Fruit fly (Drosophila melanogaster) whole organism, embryonic: Measurements from ENCODE around the gene Baldspot.

Experiments used
- CG10366 ChIP-seq: fragments of 200-800 bp; sonication (Bioruptor generic); IDR thresholded peaks from 2 replicates; pipeline ENCODE4 v1.3.6; 2022; ENCODE audit warnings: missing biosample characterization, missing genetic modification characterization
- CG11085 ChIP-seq: fragments of 200-800 bp; sonication (Bioruptor generic); IDR thresholded peaks from 2 replicates; pipeline ENCODE4 v1.3.6; 2022; ENCODE audit warnings: missing biosample characterization, missing genetic modification characterization
- CG11247 ChIP-seq: fragments of 200-800 bp; sonication (Bioruptor generic); IDR thresholded peaks from 2 replicates; pipeline ENCODE4 v1.3.6; 2022; ENCODE audit warnings: missing biosample characterization, missing genetic modification characterization
- CG12391 ChIP-seq: fragments of 200-800 bp; sonication (Bioruptor generic); optimal IDR thresholded peaks from 3 replicates; lab custom pipeline; 2018; ENCODE audit warnings: missing biosample characterization, mild to moderate bottlenecking, missing genetic modification characterization, moderate library complexity
- CG13624 ChIP-seq: fragments of 200-800 bp; sonication (Bioruptor generic); optimal IDR thresholded peaks from 2 replicates; lab custom pipeline; 2016; ENCODE audit warnings: missing biosample characterization, missing genetic modification characterization
- CG13894 ChIP-seq: fragments of 200-800 bp; sonication (Bioruptor generic); optimal IDR thresholded peaks from 3 replicates; lab custom pipeline; 2018; ENCODE audit warnings: missing biosample characterization, mild to moderate bottlenecking, missing genetic modification characterization, moderate library complexity
- CG17568 ChIP-seq: fragments of 200-800 bp; sonication (Bioruptor generic); optimal IDR thresholded peaks from 2 replicates; lab custom pipeline; 2018; ENCODE audit warnings: missing biosample characterization, mild to moderate bottlenecking, missing genetic modification characterization, moderate library complexity
- CG2202 ChIP-seq: fragments of 200-800 bp; sonication (Bioruptor generic); optimal IDR thresholded peaks from 2 replicates; lab custom pipeline; 2018; ENCODE audit warnings: missing biosample characterization, mild to moderate bottlenecking, missing genetic modification characterization
- CG34224 ChIP-seq: fragments of 200-800 bp; sonication (Bioruptor generic); IDR thresholded peaks from 3 replicates; pipeline ENCODE4 v1.3.6; 2022; ENCODE audit warnings: missing biosample characterization, missing genetic modification characterization; ENCODE audit not compliant: partially characterized antibody
- CG5953 ChIP-seq: fragments of 200-800 bp; sonication (Bioruptor generic); IDR thresholded peaks from 2 replicates; pipeline ENCODE4 v1.3.6; 2022; ENCODE audit warnings: missing biosample characterization, missing genetic modification characterization
- CG7372 ChIP-seq: fragments of 200-800 bp; sonication (Bioruptor generic); IDR thresholded peaks from 2 replicates; pipeline ENCODE4 v1.3.6; 2022; ENCODE audit warnings: missing biosample characterization, missing genetic modification characterization
- CG7786 ChIP-seq: fragments of 200-800 bp; sonication (Bioruptor generic); optimal IDR thresholded peaks from 2 replicates; lab custom pipeline; 2016; ENCODE audit warnings: missing biosample characterization, missing genetic modification characterization
- CG9609 ChIP-seq: fragments of 200-800 bp; sonication (Bioruptor generic); optimal IDR thresholded peaks from 3 replicates; lab custom pipeline; 2016; ENCODE audit warnings: missing biosample characterization, missing genetic modification characterization
- Dek ChIP-seq: fragments of 200-800 bp; sonication (Bioruptor generic); optimal IDR thresholded peaks from 3 replicates; lab custom pipeline; 2019; ENCODE audit warnings: missing biosample characterization, mild to moderate bottlenecking, missing genetic modification characterization, moderate library complexity
- Eip74EF ChIP-seq, 2 experiments: fragments of 200-800 bp in 1 of 2; fragments of >200 bp in 1 of 2; sonication (Bioruptor generic) in 1 of 2; optimal IDR thresholded peaks; 2 replicates each; lab custom pipeline; 2017 to 2019; ENCODE audit warnings: missing biosample characterization in 2 of 2, missing genetic modification characterization in 2 of 2, mild to moderate bottlenecking in 1 of 2, moderate library complexity in 1 of 2
- Hey ChIP-seq: fragments of 200-800 bp; sonication (Bioruptor generic); optimal IDR thresholded peaks from 3 replicates; lab custom pipeline; 2018; ENCODE audit warnings: missing biosample characterization, mild to moderate bottlenecking, missing genetic modification characterization
- Hr51 ChIP-seq, 2 experiments: fragments of 200-800 bp; sonication (Bioruptor generic); optimal IDR thresholded peaks; 2 replicates in 1 of 2; 3 replicates in 1 of 2; lab custom pipeline; 2016 to 2018; ENCODE audit warnings: missing biosample characterization in 2 of 2, missing genetic modification characterization in 2 of 2, mild to moderate bottlenecking in 1 of 2, moderate library complexity in 1 of 2
- Hr78 ChIP-seq, 2 experiments: fragments of 200-800 bp in 1 of 2; fragments of >200 bp in 1 of 2; sonication (Bioruptor generic) in 1 of 2; optimal IDR thresholded peaks; 2 replicates each; lab custom pipeline; 2017 to 2019; ENCODE audit warnings: missing biosample characterization in 2 of 2, missing genetic modification characterization in 2 of 2, mild to moderate bottlenecking in 1 of 2, moderate library complexity in 1 of 2
- Mad ChIP-seq: fragments of 200-800 bp; sonication (Bioruptor generic); optimal IDR thresholded peaks from 2 replicates; lab custom pipeline; 2016; ENCODE audit warnings: missing biosample characterization, missing genetic modification characterization
- Nf-YC ChIP-seq: fragments of 200-800 bp; optimal IDR thresholded peaks from 3 replicates; lab custom pipeline; 2019; ENCODE audit warnings: missing biosample characterization, mild to moderate bottlenecking, missing genetic modification characterization, moderate library complexity
- Pdp1 ChIP-seq, 2 experiments: fragments of 200-800 bp; sonication (Bioruptor generic); optimal IDR thresholded peaks; 3 replicates each; lab custom pipeline; 2016; ENCODE audit warnings: missing biosample characterization in 2 of 2, missing genetic modification characterization in 2 of 2, mild to moderate bottlenecking in 1 of 2, moderate library complexity in 1 of 2
- Sox102F ChIP-seq: fragments of 200-800 bp; sonication (Bioruptor generic); optimal IDR thresholded peaks from 2 replicates; lab custom pipeline; 2018; ENCODE audit warnings: missing biosample characterization, mild to moderate bottlenecking, missing genetic modification characterization, moderate library complexity
- Ssrp ChIP-seq: fragments of 200-800 bp; sonication (Bioruptor generic); optimal IDR thresholded peaks from 2 replicates; lab custom pipeline; 2018; ENCODE audit warnings: missing biosample characterization, mild to moderate bottlenecking, missing genetic modification characterization, moderate library complexity
- abd-A ChIP-seq: fragments of 200-800 bp; sonication (Bioruptor generic); optimal IDR thresholded peaks from 3 replicates; lab custom pipeline; 2019; ENCODE audit warnings: missing biosample characterization, mild to moderate bottlenecking, missing genetic modification characterization, moderate library complexity
- bigmax ChIP-seq: fragments of 200-800 bp; sonication (Bioruptor generic); optimal IDR thresholded peaks from 2 replicates; lab custom pipeline; 2018; ENCODE audit warnings: missing biosample characterization, mild to moderate bottlenecking, missing genetic modification characterization
- btn ChIP-seq: fragments of 200-800 bp; sonication (Bioruptor generic); optimal IDR thresholded peaks from 2 replicates; lab custom pipeline; 2016; ENCODE audit warnings: missing biosample characterization, missing genetic modification characterization
- caup ChIP-seq: fragments of 200-800 bp; sonication (Bioruptor generic); optimal IDR thresholded peaks from 3 replicates; lab custom pipeline; 2017; ENCODE audit warnings: missing biosample characterization, mild to moderate bottlenecking, missing genetic modification characterization, moderate library complexity; ENCODE audit not compliant: severe bottlenecking
- cg ChIP-seq: fragments of 200-800 bp; sonication (Bioruptor generic); optimal IDR thresholded peaks from 3 replicates; lab custom pipeline; 2019; ENCODE audit warnings: missing biosample characterization, mild to moderate bottlenecking, missing genetic modification characterization, moderate library complexity
- chif ChIP-seq, 2 experiments: fragments of 200-800 bp; sonication (Bioruptor generic); optimal IDR thresholded peaks; 3 replicates each; lab custom pipeline; 2016; ENCODE audit warnings: missing biosample characterization in 2 of 2, missing genetic modification characterization in 2 of 2
- crc ChIP-seq: fragments of 200-800 bp; sonication (Bioruptor generic); optimal IDR thresholded peaks from 2 replicates; lab custom pipeline; 2016; ENCODE audit warnings: missing biosample characterization, missing genetic modification characterization
- eve ChIP-seq, 2 experiments: fragments of >200 bp; optimal IDR thresholded peaks; 2 replicates each; lab custom pipeline; 2017; ENCODE audit warnings: missing biosample characterization in 2 of 2, missing genetic modification characterization in 2 of 2
- ftz-f1 ChIP-seq: fragments of 200-800 bp; sonication (Bioruptor generic); optimal IDR thresholded peaks from 2 replicates; lab custom pipeline; 2016; ENCODE audit warnings: missing biosample characterization, missing genetic modification characterization
- grau ChIP-seq: fragments of 200-800 bp; optimal IDR thresholded peaks from 3 replicates; lab custom pipeline; 2019; ENCODE audit warnings: missing biosample characterization, mild to moderate bottlenecking, missing genetic modification characterization, moderate library complexity
- jumu ChIP-seq: fragments of 200-800 bp; sonication (Bioruptor generic); optimal IDR thresholded peaks from 3 replicates; lab custom pipeline; 2016; ENCODE audit warnings: missing biosample characterization, missing genetic modification characterization
- kni ChIP-seq: fragments of 200-800 bp; sonication (Bioruptor generic); optimal IDR thresholded peaks from 3 replicates; lab custom pipeline; 2017; ENCODE audit warnings: mild to moderate bottlenecking, missing biosample characterization, missing genetic modification reagents, missing genetic modification characterization
- luna ChIP-seq: fragments of 200-800 bp; sonication (Bioruptor generic); optimal IDR thresholded peaks from 2 replicates; lab custom pipeline; 2016; ENCODE audit warnings: missing biosample characterization, missing genetic modification characterization
- nau ChIP-seq: fragments of 200-800 bp; sonication (Bioruptor generic); optimal IDR thresholded peaks from 3 replicates; lab custom pipeline; 2017; ENCODE audit warnings: missing biosample characterization, mild to moderate bottlenecking, missing genetic modification characterization, missing genetic modification reagents
- nom ChIP-seq: fragments of 200-800 bp; sonication (Bioruptor generic); optimal IDR thresholded peaks from 2 replicates; lab custom pipeline; 2017; ENCODE audit warnings: missing biosample characterization, missing genetic modification characterization, mild to moderate bottlenecking, moderate library complexity, missing genetic modification reagents
- oc ChIP-seq: fragments of 200-800 bp; sonication (Bioruptor generic); optimal IDR thresholded peaks from 2 replicates; lab custom pipeline; 2018; ENCODE audit warnings: missing biosample characterization, mild to moderate bottlenecking, missing genetic modification characterization, moderate library complexity
- stwl ChIP-seq: fragments of 200-800 bp; sonication (Bioruptor generic); optimal IDR thresholded peaks from 3 replicates; lab custom pipeline; 2018; ENCODE audit warnings: missing biosample characterization, mild to moderate bottlenecking, missing genetic modification characterization, moderate library complexity

Baldspot gene

DNA sequence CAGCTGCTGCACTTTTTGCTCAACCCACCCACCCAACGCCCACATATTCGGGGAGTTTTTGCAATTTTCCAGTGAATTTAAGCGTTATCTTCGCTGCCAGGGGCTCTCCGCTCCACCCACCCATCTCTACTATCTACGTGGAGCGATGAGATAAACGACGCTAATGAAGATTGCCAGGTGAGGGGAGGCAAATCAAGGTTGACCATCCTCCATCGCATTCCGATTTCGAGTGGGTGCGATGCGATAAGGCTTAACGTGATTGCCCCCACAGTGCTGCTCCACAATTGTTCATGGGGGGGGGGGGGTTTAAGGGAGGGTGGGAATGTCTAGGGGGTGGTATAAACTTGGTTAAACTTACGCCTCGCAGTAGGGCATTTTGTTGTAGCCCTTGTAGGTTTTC, 32.4 kb upstream of the Baldspot start (continued):
- TF ChIP-seq caup (no peak), CG2202 (tag; lab: Kevin White, UChicago) (no peak), stwl (tag; lab: Kevin White, UChicago) (no peak), CG10366 (no peak), ftz-f1 (GFP tag; lab: Kevin White, UChicago) (peak; percentile 57), CG11085 (GFP tag; lab: Robert Waterston, UW) (no peak), grau (tag; lab: Kevin White, UChicago) (no peak)
- TF ChIP-seq, all 482 proteins: peak for 20

DNA sequence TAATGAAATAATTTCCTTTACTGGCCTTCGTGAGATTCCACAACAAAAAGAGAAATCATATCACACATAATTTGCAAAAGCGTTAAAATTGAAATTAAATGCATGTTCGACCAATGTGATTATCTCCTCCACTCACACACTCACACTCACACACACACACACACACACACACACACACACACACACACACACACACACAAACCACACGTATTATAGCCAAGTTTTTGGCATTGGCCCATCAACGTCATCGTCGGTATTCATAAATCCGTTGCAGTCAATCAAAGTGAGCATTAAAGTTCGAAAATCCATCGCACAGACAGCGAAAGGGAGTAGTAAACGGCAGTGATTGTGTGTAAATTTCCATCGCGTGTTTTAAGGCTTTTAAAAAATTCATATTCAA, 28.6 kb upstream of the Baldspot start:
- TF ChIP-seq CG34224 (no peak), CG9609 (no peak), kni (GFP tag; lab: Kevin White, UChicago) (peak; percentile 6), chif (GFP tag; optimal IDR thresholded peaks at IDR 0.05; lab: Kevin White, UChicago) (no peak), Hr78 (GFP tag; optimal IDR thresholded peaks at IDR 0.05; lab: Kevin White, UChicago) (peak in 1 of 2 experiments; percentile 33), oc (tag; lab: Kevin White, UChicago) (peak; percentile 28), Dek (tag; lab: Kevin White, UChicago) (no peak), Mad (GFP tag; lab: Kevin White, UChicago) (no peak), abd-A (peak; percentile 7), jumu (GFP tag; lab: Kevin White, UChicago) (no peak), CG11085 (GFP tag; lab: Robert Waterston, UW) (no peak), bigmax (no peak), cg (GFP tag; lab: Kevin White, UChicago) (peak; percentile 60)

DNA sequence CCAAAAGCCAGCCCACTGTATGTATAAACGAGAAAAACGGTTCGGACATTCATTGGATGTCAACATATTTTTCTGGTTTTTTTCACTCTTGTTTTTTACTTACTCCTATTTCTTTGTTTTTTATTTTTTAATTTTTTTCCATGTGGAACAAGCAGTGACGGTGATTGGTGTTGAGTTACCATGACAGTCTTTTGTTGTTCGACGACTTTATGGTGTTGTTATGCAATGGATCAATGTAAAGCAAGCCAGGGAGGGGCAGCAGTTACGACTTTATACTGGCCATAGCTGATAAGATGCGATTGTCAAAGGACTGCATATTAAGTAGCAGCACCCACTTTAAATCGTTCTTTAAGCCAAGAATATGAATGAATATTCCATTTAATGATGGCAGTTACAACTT, 28.1 kb upstream of the Baldspot start:
- TF ChIP-seq nom (GFP tag; lab: Kevin White, UChicago): peak; percentile 52
- no peak for TF ChIP-seq CG17568 (GFP tag; lab: Kevin White, UChicago)
- no peak for TF ChIP-seq btn (GFP tag; lab: Kevin White, UChicago)
- TF ChIP-seq Pdp1 (GFP tag; optimal IDR thresholded peaks at IDR 0.05; lab: Kevin White, UChicago): peak in 1 of 2 experiments; percentile 54
- no peak for TF ChIP-seq CG7372
- TF ChIP-seq CG13894 (tag; lab: Kevin White, UChicago): no peak
- TF ChIP-seq eve (GFP tag; optimal IDR thresholded peaks at IDR 0.05; lab: Kevin White, UChicago): peak in 1 of 2 experiments; percentile 48
- TF ChIP-seq crc (GFP tag; lab: Kevin White, UChicago): no peak

DNA sequence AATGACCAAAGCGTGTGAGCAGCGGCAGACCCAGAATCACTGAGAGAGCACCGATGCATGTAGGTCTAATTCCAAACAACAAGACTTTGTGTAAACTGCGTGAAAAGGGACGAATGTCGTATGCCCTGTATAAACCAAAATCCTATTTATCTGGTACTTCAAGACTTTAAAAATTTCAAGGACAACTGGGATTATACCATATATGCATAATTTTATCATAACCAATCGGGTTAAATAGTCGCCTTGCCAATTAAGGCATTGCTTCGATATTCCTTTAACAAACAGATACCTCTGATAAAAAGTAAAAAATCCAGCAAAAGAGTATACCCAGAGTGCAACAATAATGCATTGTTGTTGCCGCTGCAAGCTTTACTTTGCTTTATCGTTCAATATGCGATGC, 21.6 kb upstream of the Baldspot start:
- TF ChIP-seq CG13894 (tag; lab: Kevin White, UChicago): no peak
- no peak for TF ChIP-seq CG13624 (GFP tag; lab: Kevin White, UChicago)
- TF ChIP-seq CG12391: no peak
- no peak for TF ChIP-seq nau
- TF ChIP-seq Sox102F: no peak
- TF ChIP-seq CG5953: no peak
- TF ChIP-seq Eip74EF (GFP tag; optimal IDR thresholded peaks at IDR 0.05; lab: Kevin White, UChicago): no peak
- TF ChIP-seq luna (GFP tag; lab: Kevin White, UChicago): no peak
- no peak for TF ChIP-seq Hr51 (GFP tag; optimal IDR thresholded peaks at IDR 0.05; lab: Kevin White, UChicago)
- no peak for TF ChIP-seq CG11247 (GFP tag; lab: Robert Waterston, UW)
- TF ChIP-seq Nf-YC (tag; lab: Kevin White, UChicago): no peak
- no peak for TF ChIP-seq Hr78 (GFP tag; optimal IDR thresholded peaks at IDR 0.05; lab: Kevin White, UChicago)
- TF ChIP-seq Ssrp: no peak
- no peak for TF ChIP-seq CG7786
- no peak for TF ChIP-seq Hey
- TF ChIP-seq, all 482 proteins: peak for 0
